Fruit fly (Drosophila melanogaster) whole organism: ENCODE measurements around the gene CG15534.

ENCODE experiments used
- EcR ChIP-seq, 2 experiments: fragments of >200 bp; optimal IDR thresholded peaks; 2 replicates each; lab custom pipeline; 2017; ENCODE audit warnings: missing biosample characterization in 2 of 2, missing genetic modification characterization in 2 of 2, missing genetic modification reagents in 2 of 2
- psq ChIP-seq: fragments of >200 bp; optimal IDR thresholded peaks from 2 replicates; lab custom pipeline; 2017

dm6 chr3R:30454442-30454841 lies 22.6 kb downstream of the CG15534 start:
- TF ChIP-seq EcR (GFP tag; optimal IDR thresholded peaks at IDR 0.05; lab: Kevin White, UChicago) (no peak), psq (lab: Kevin White, UChicago) (no peak)
